Worm (Caenorhabditis elegans) whole organism, L1 larva: ENCODE results near the gene coa-1.
A peak's percentile ranks its signal among the peaks of the same experiment; 100 is the strongest.

ENCODE experiments used
- alr-1 ChIP-seq: fragments of 200-800 bp; sonication (Bioruptor generic); optimal IDR thresholded peaks from 2 replicates; lab custom pipeline; 2018; ENCODE audit warnings: borderline replicate concordance, mild to moderate bottlenecking, missing genetic modification characterization, missing compliant biosample characterization
- blmp-1 ChIP-seq: fragments of 150-350 bp; optimal IDR thresholded peaks from 2 replicates; lab custom pipeline; 2014; ENCODE audit warnings: missing biosample characterization, missing genetic modification characterization
- ceh-63 ChIP-seq: fragments of 200-800 bp; sonication (Bioruptor generic); optimal IDR thresholded peaks from 2 replicates; lab custom pipeline; 2018; ENCODE audit warnings: mild to moderate bottlenecking, missing genetic modification characterization, missing compliant biosample characterization
- ceh-8 ChIP-seq: fragments of 200-800 bp; sonication (Bioruptor generic); optimal IDR thresholded peaks from 2 replicates; lab custom pipeline; 2018; ENCODE audit warnings: mild to moderate bottlenecking, missing genetic modification characterization, moderate library complexity, missing compliant biosample characterization
- ceh-88 ChIP-seq: fragments of 200-800 bp; sonication (Bioruptor generic); IDR thresholded peaks from 2 replicates; pipeline ENCODE4 v1.3.6; 2022; ENCODE audit warnings: missing genetic modification characterization, missing compliant biosample characterization
- ceh-90 ChIP-seq: sonication (generic microtip); optimal IDR thresholded peaks from 2 replicates; lab custom pipeline; 2016; ENCODE audit warnings: missing genetic modification characterization, missing compliant biosample characterization
- dsc-1 ChIP-seq: sonication (generic microtip); optimal IDR thresholded peaks from 2 replicates; lab custom pipeline; 2016; ENCODE audit warnings: mild to moderate bottlenecking, missing genetic modification characterization, missing compliant biosample characterization
- efl-1 ChIP-seq, 4 experiments: fragments of 150-350 bp; optimal IDR thresholded peaks in 3 of 4; peaks in 1 of 4; 1 replicate in 1 of 4; 2 replicates in 3 of 4; lab custom pipeline; 2014; ENCODE audit warnings: missing biosample characterization in 2 of 4, missing genetic modification characterization in 2 of 4, missing genetic modification reagents in 2 of 4
- elt-2 ChIP-seq: sonication (generic microtip); optimal IDR thresholded peaks from 2 replicates; lab custom pipeline; 2016; ENCODE audit warnings: missing genetic modification characterization, mild to moderate bottlenecking, inconsistent platforms, missing compliant biosample characterization, missing genetic modification reagents
- fkh-10 ChIP-seq: sonication (generic microtip); optimal IDR thresholded peaks from 2 replicates; lab custom pipeline; 2017; ENCODE audit warnings: missing biosample characterization, missing genetic modification reagents, missing genetic modification characterization
- fkh-8 ChIP-seq: sonication (generic microtip); optimal IDR thresholded peaks from 2 replicates; lab custom pipeline; 2016; ENCODE audit warnings: mild to moderate bottlenecking, missing genetic modification characterization, missing compliant biosample characterization
- fos-1 ChIP-seq: fragments of 150-350 bp; optimal IDR thresholded peaks from 2 replicates; lab custom pipeline; 2014; ENCODE audit warnings: missing biosample characterization, missing genetic modification characterization
- hlh-17 ChIP-seq: fragments of 200-800 bp; sonication (Bioruptor generic); optimal IDR thresholded peaks from 2 replicates; lab custom pipeline; 2018; ENCODE audit warnings: missing genetic modification characterization, mild to moderate bottlenecking, missing compliant biosample characterization, moderate library complexity, borderline replicate concordance
- hlh-4 ChIP-seq: sonication (generic microtip); optimal IDR thresholded peaks from 2 replicates; lab custom pipeline; 2016; ENCODE audit warnings: mild to moderate bottlenecking, missing genetic modification characterization, missing compliant biosample characterization
- hpl-2 ChIP-seq: fragments of 150-350 bp; optimal IDR thresholded peaks from 2 replicates; lab custom pipeline; 2014; ENCODE audit warnings: missing biosample characterization, missing genetic modification reagents, missing genetic modification characterization
- irx-1 ChIP-seq: sonication (generic microtip); optimal IDR thresholded peaks from 2 replicates; lab custom pipeline; 2016; ENCODE audit warnings: missing genetic modification characterization, missing compliant biosample characterization
- isw-1 ChIP-seq: fragments of 200-800 bp; sonication (Bioruptor generic); IDR thresholded peaks from 2 replicates; pipeline ENCODE4 v1.3.6; 2022; ENCODE audit warnings: missing genetic modification characterization, missing compliant biosample characterization
- jun-1 ChIP-seq: fragments of 150-350 bp; optimal IDR thresholded peaks from 2 replicates; lab custom pipeline; 2014; ENCODE audit warnings: missing biosample characterization, missing genetic modification reagents, missing genetic modification characterization
- lin-13 ChIP-seq: fragments of 150-350 bp; optimal IDR thresholded peaks from 2 replicates; lab custom pipeline; 2014; ENCODE audit warnings: missing biosample characterization, missing genetic modification reagents, missing genetic modification characterization
- lin-35 ChIP-seq, 2 experiments: fragments of 150-350 bp; optimal IDR thresholded peaks; 2 replicates each; lab custom pipeline; 2014; ENCODE audit warnings: missing biosample characterization in 2 of 2, missing genetic modification characterization in 2 of 2, missing genetic modification reagents in 2 of 2
- lin-39 ChIP-seq: fragments of 150-350 bp; optimal IDR thresholded peaks from 2 replicates; lab custom pipeline; 2014; ENCODE audit warnings: missing biosample characterization, missing genetic modification reagents, missing genetic modification characterization
- lsy-2 ChIP-seq, 2 experiments: fragments of 150-350 bp; optimal IDR thresholded peaks; 2 replicates each; lab custom pipeline; 2014; ENCODE audit warnings: missing biosample characterization in 2 of 2, missing genetic modification characterization in 2 of 2
- mab-9 ChIP-seq: fragments of 200-800 bp; sonication (Bioruptor generic); IDR thresholded peaks from 2 replicates; pipeline ENCODE4 v1.3.6; 2022; ENCODE audit warnings: missing genetic modification reagents, missing genetic modification characterization, missing compliant biosample characterization
- mef-2 ChIP-seq: fragments of 150-350 bp; optimal IDR thresholded peaks from 2 replicates; lab custom pipeline; 2014; ENCODE audit warnings: missing biosample characterization, missing genetic modification characterization
- mep-1 ChIP-seq: fragments of 150-350 bp; optimal IDR thresholded peaks from 2 replicates; lab custom pipeline; 2014; ENCODE audit warnings: missing biosample characterization, missing genetic modification characterization
- nhr-11 ChIP-seq: fragments of 150-350 bp; optimal IDR thresholded peaks from 2 replicates; lab custom pipeline; 2014; ENCODE audit warnings: missing biosample characterization, missing genetic modification characterization
- nhr-19 ChIP-seq: fragments of 200-800 bp; sonication (Bioruptor generic); conservative IDR thresholded peaks from 2 replicates; pipeline ENCODE4 v1.3.6; 2022; ENCODE audit warnings: missing genetic modification characterization, missing compliant biosample characterization
- nhr-20 ChIP-seq: sonication (generic microtip); optimal IDR thresholded peaks from 2 replicates; lab custom pipeline; 2016; ENCODE audit warnings: mild to moderate bottlenecking, missing genetic modification characterization, missing compliant biosample characterization
- nhr-237 ChIP-seq: fragments of 150-350 bp; optimal IDR thresholded peaks from 2 replicates; lab custom pipeline; 2014; ENCODE audit warnings: missing biosample characterization, missing genetic modification characterization
- nhr-28 ChIP-seq: fragments of 150-350 bp; optimal IDR thresholded peaks from 2 replicates; lab custom pipeline; 2014; ENCODE audit warnings: missing biosample characterization, missing genetic modification characterization
- nhr-47 ChIP-seq: sonication (generic microtip); optimal IDR thresholded peaks from 2 replicates; lab custom pipeline; 2016; ENCODE audit warnings: mild to moderate bottlenecking, missing genetic modification characterization, moderate library complexity, missing compliant biosample characterization
- nhr-71 ChIP-seq: sonication (generic microtip); optimal IDR thresholded peaks from 2 replicates; lab custom pipeline; 2016; ENCODE audit warnings: mild to moderate bottlenecking, missing genetic modification characterization, moderate library complexity, missing compliant biosample characterization
- nhr-76 ChIP-seq: sonication (generic microtip); optimal IDR thresholded peaks from 2 replicates; lab custom pipeline; 2017; ENCODE audit warnings: missing biosample characterization, missing genetic modification characterization
- nhr-77 ChIP-seq: fragments of 150-350 bp; optimal IDR thresholded peaks from 2 replicates; lab custom pipeline; 2014; ENCODE audit warnings: missing biosample characterization, missing genetic modification characterization
- nhr-84 ChIP-seq: sonication (generic microtip); optimal IDR thresholded peaks from 2 replicates; lab custom pipeline; 2017; ENCODE audit warnings: missing biosample characterization, missing genetic modification characterization
- nhr-85 ChIP-seq: sonication (generic microtip); peaks from one replicate; lab custom pipeline; 2016; ENCODE audit warnings: missing genetic modification characterization, inconsistent platforms, missing compliant biosample characterization
- nhr-90 ChIP-seq: sonication (generic microtip); optimal IDR thresholded peaks from 2 replicates; lab custom pipeline; 2016; ENCODE audit warnings: mild to moderate bottlenecking, missing genetic modification characterization, missing compliant biosample characterization; ENCODE audit not compliant: poor library complexity
- pqm-1 ChIP-seq: sonication (generic microtip); optimal IDR thresholded peaks from 3 replicates; lab custom pipeline; 2017; ENCODE audit warnings: missing biosample characterization, missing genetic modification characterization
- snu-23 ChIP-seq: sonication (generic microtip); optimal IDR thresholded peaks from 2 replicates; lab custom pipeline; 2016; ENCODE audit warnings: missing genetic modification characterization, missing compliant biosample characterization
- sptf-1 ChIP-seq: fragments of 150-350 bp; optimal IDR thresholded peaks from 2 replicates; lab custom pipeline; 2014; ENCODE audit warnings: missing biosample characterization, missing genetic modification characterization
- sup-37 ChIP-seq: fragments of 200-800 bp; sonication (Bioruptor generic); optimal IDR thresholded peaks from 2 replicates; lab custom pipeline; 2018; ENCODE audit warnings: mild to moderate bottlenecking, missing genetic modification characterization, missing compliant biosample characterization
- swsn-7 ChIP-seq: sonication (generic microtip); optimal IDR thresholded peaks from 2 replicates; lab custom pipeline; 2016; ENCODE audit warnings: missing genetic modification characterization, missing compliant biosample characterization
- tbx-2 ChIP-seq: sonication (generic microtip); optimal IDR thresholded peaks from 2 replicates; lab custom pipeline; 2016; ENCODE audit warnings: missing genetic modification characterization, missing compliant biosample characterization
- tlp-1 ChIP-seq: fragments of 150-350 bp; optimal IDR thresholded peaks from 2 replicates; lab custom pipeline; 2014; ENCODE audit warnings: missing biosample characterization, missing genetic modification characterization
- unc-30 ChIP-seq: sonication (generic microtip); optimal IDR thresholded peaks from 2 replicates; lab custom pipeline; 2017; ENCODE audit warnings: missing biosample characterization, missing genetic modification characterization
- unc-62 ChIP-seq: fragments of 150-350 bp; optimal IDR thresholded peaks from 2 replicates; lab custom pipeline; 2014; ENCODE audit warnings: missing biosample characterization, missing genetic modification reagents, missing genetic modification characterization
- unc-86 ChIP-seq: sonication (generic microtip); optimal IDR thresholded peaks from 2 replicates; lab custom pipeline; 2016; ENCODE audit warnings: missing genetic modification characterization, missing compliant biosample characterization
- unc-98 ChIP-seq: fragments of 200-800 bp; sonication (Bioruptor generic); IDR thresholded peaks from 2 replicates; pipeline ENCODE4 v1.3.6; 2022; ENCODE audit warnings: missing genetic modification characterization, missing compliant biosample characterization
- vab-15 ChIP-seq: sonication (generic microtip); optimal IDR thresholded peaks from 2 replicates; lab custom pipeline; 2017; ENCODE audit warnings: missing genotype, mild to moderate bottlenecking, missing genetic modification characterization, missing compliant biosample characterization
- xbp-1 ChIP-seq: sonication (generic microtip); optimal IDR thresholded peaks from 2 replicates; lab custom pipeline; 2016; ENCODE audit warnings: missing genetic modification characterization, missing compliant biosample characterization
- ztf-11 ChIP-seq, 2 experiments: sonication (generic microtip); optimal IDR thresholded peaks; 2 replicates each; lab custom pipeline; 2016 to 2017; ENCODE audit warnings: missing genetic modification characterization in 2 of 2, missing biosample characterization in 1 of 2, missing compliant biosample characterization in 1 of 2

Gene coa-1

DNA sequence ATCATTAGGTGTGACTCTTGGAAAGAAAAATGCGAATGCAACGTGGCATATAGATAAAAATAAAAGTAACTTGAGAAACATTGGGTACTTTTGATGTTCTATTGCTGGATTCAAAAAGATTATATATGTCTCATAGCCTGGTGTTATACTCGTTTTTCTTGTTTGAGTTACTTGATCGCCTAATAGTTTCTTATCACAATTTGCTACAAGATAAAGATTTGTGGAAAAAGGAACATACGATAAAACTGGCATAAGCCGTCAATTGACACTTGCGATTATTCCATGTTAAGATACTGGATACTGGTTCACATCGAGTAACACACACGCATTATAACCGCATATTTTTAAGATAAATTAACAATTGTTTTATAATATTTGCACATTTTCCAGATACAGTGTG is 47.4 kb downstream of the coa-1 start, which contains the start of gene grl-19:
Gene grl-19 (minus strand): TSS at position 101 of the 400 bp plus-strand sequence.
- TF ChIP-seq fkh-10 (GFP tag; lab: Kevin White, UChicago) = no peak

DNA sequence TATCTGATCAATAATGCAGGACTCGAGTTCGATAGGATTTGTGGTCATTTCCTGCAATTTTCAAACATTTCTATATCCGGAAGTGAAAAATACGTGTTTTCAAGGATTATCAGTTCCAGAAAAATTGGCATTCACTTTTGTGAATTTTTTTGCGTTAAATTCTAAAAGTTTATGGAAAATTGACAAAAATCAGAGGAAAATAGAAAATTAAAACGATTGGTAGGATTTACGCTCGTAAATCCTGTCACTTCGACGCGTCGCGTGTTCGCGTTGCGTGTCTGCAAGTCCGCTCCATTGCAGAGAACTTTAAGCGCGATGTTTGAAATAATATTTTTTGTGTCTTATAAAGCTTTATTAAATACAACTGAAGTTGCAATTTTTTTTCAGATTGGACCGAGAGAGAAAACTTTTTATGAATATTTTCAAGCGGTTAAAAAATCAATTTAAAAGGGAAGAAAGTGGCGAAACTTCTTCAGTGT is 50.3 kb downstream of the coa-1 start, which contains the start of gene rcat-1:
Gene rcat-1 (minus strand): TSS at position 51 of the 479 bp plus-strand sequence.
- TF ChIP-seq nhr-84 (tag; lab: Kevin White, UChicago) = no peak
- TF ChIP-seq nhr-71 (tag; lab: Kevin White, UChicago) = peak; percentile 88
- TF ChIP-seq irx-1 (tag; lab: Kevin White, UChicago) = peak; percentile 47
- peak; percentile 63 for TF ChIP-seq nhr-20
- no peak for TF ChIP-seq ceh-88 (GFP tag; lab: Robert Waterston, UW)
- peak; percentile 35 for TF ChIP-seq ceh-90 (tag; lab: Kevin White, UChicago)
- TF ChIP-seq lin-35 (GFP tag; optimal IDR thresholded peaks at IDR 0.05; lab: Kevin White, UChicago) = peak; percentile 97 to 99
- no peak for TF ChIP-seq hlh-17 (GFP tag; lab: Kevin White, UChicago)
- no peak for TF ChIP-seq vab-15 (tag; lab: Kevin White, UChicago)
- no peak for TF ChIP-seq hpl-2 (GFP tag; lab: Kevin White, UChicago)
- TF ChIP-seq lin-39 (tag; lab: Kevin White, UChicago) = peak; percentile 14
- TF ChIP-seq mep-1 = peak; percentile 87
- peak; percentile 80 for TF ChIP-seq tbx-2
- no peak for TF ChIP-seq hlh-4
- peak; percentile 76 for TF ChIP-seq fkh-8
- no peak for TF ChIP-seq pqm-1 (tag; lab: Kevin White, UChicago)
- peak; percentile 43 for TF ChIP-seq nhr-11 (tag; lab: Kevin White, UChicago)
- TF ChIP-seq efl-1 (optimal IDR thresholded peaks at IDR 0.05; lab: Kevin White, UChicago) = peak; percentile 92 to 97
- peak; percentile 96 to 99 for TF ChIP-seq efl-1 (GFP tag; optimal IDR thresholded peaks at IDR 0.05 in 1 of 2; lab: Kevin White, UChicago)
- TF ChIP-seq dsc-1 (tag; lab: Kevin White, UChicago) = peak; percentile 44
- TF ChIP-seq swsn-7 (tag; lab: Kevin White, UChicago) = peak; percentile 62
- peak; percentile 81 for TF ChIP-seq nhr-237 (tag; lab: Kevin White, UChicago)
- TF ChIP-seq ceh-8 (GFP tag; lab: Kevin White, UChicago) = no peak
- TF ChIP-seq tlp-1 = no peak
- TF ChIP-seq elt-2 (tag; lab: Kevin White, UChicago) = no peak
- TF ChIP-seq ztf-11 (tag; optimal IDR thresholded peaks at IDR 0.05; lab: Kevin White, UChicago) = no peak
- TF ChIP-seq unc-98 = no peak
- peak; percentile 82 for TF ChIP-seq nhr-77 (tag; lab: Kevin White, UChicago)
- peak; percentile 55 for TF ChIP-seq nhr-90 (tag; lab: Kevin White, UChicago)
- no peak for TF ChIP-seq mab-9 (GFP tag; lab: Robert Waterston, UW)
- peak; percentile 52 for TF ChIP-seq fos-1 (tag; lab: Kevin White, UChicago)
- no peak for TF ChIP-seq ceh-63 (GFP tag; lab: Kevin White, UChicago)
- no peak for TF ChIP-seq alr-1
- TF ChIP-seq nhr-85 (tag; lab: Kevin White, UChicago) = peak; percentile 87
- peak; percentile 75 for TF ChIP-seq xbp-1 (tag; lab: Kevin White, UChicago)
- no peak for TF ChIP-seq mef-2
- peak; percentile 71 for TF ChIP-seq jun-1 (tag; lab: Kevin White, UChicago)
- TF ChIP-seq lsy-2 (tag; optimal IDR thresholded peaks at IDR 0.05; lab: Kevin White, UChicago) = peak; percentile 85 to 96
- TF ChIP-seq unc-62 (GFP tag; lab: Kevin White, UChicago) = no peak
- TF ChIP-seq isw-1 = peak; percentile 80
- TF ChIP-seq unc-30 (tag; lab: Kevin White, UChicago) = no peak
- TF ChIP-seq blmp-1 (tag; lab: Kevin White, UChicago) = peak; percentile 87
- TF ChIP-seq sptf-1 (tag; lab: Kevin White, UChicago) = no peak
- TF ChIP-seq lin-13 (GFP tag; lab: Kevin White, UChicago) = peak; percentile 91
- peak; percentile 72 for TF ChIP-seq nhr-19 (GFP tag; lab: Robert Waterston, UW)
- TF ChIP-seq sup-37 (GFP tag; lab: Kevin White, UChicago) = no peak
- peak; percentile 88 for TF ChIP-seq snu-23
- TF ChIP-seq unc-86 (tag; lab: Kevin White, UChicago) = peak; percentile 59
- no peak for TF ChIP-seq nhr-28 (tag; lab: Kevin White, UChicago)
- peak; percentile 84 for TF ChIP-seq nhr-47 (tag; lab: Kevin White, UChicago)
- no peak for TF ChIP-seq nhr-76 (tag; lab: Kevin White, UChicago)
